Worm (Caenorhabditis elegans): ENCODE data around the gene egl-4.

DNA sequence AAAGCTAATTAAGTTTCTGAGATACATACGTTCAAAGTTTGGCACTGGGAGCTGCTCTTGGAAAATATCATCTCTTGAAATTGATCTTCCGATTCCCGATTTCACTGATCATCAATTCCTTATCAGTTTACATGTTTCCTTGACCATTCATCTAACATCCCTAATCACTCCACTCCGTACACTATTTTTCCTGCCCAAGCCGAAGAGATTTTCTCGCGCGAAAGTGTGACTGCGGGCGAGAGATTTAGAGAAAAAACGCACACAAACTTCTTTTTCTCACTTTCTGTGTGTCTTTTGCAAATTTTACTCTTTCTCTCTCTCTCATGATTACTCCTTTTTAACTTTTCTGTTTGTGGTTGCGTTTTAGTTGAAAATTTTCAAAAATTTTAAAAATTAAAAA lies 10.7 kb upstream of the egl-4 start:
- no peak for TF ChIP-seq him-1 (tag; optimal IDR thresholded peaks at IDR 0.05)
- no peak for TF ChIP-seq dao-5 (tag; optimal IDR thresholded peaks at IDR 0.05)

All from whole organism, L4/young adult.